Worm (Caenorhabditis elegans): ENCODE data around the gene ZK228.4.
"Not testable (repeated sequence)": the region's sequence is repeated elsewhere in the genome, so short reads cannot be mapped to it uniquely, and the experiment has no call there.

Gene ZK228.4

ce11 chrV:18431450-18431849, 31.1 kb upstream of the ZK228.4 start, which contains the start of gene srw-82:
Gene srw-82, plus strand, starts transcription at chrV:18431750.
- TF ChIP-seq hnd-1 (tag; optimal IDR thresholded peaks at IDR 0.05), result no peak
- TF ChIP-seq tbx-37 (GFP tag; conservative IDR thresholded peaks at IDR 0.05), result no peak
- no peak for TF ChIP-seq sea-1 (GFP tag; conservative IDR thresholded peaks at IDR 0.05)
- no peak for TF ChIP-seq ets-7 (tag; optimal IDR thresholded peaks at IDR 0.05)
- TF ChIP-seq scrt-1 (GFP tag; IDR thresholded peaks at IDR 0.05), result no peak
- no peak for TF ChIP-seq aly-1 (tag; optimal IDR thresholded peaks at IDR 0.05)
- no peak for TF ChIP-seq ceh-36 (tag; optimal IDR thresholded peaks at IDR 0.05)
- no peak for TF ChIP-seq flt-1 (GFP tag; IDR thresholded peaks at IDR 0.05)
- no peak for TF ChIP-seq tbx-11 (GFP tag; IDR thresholded peaks at IDR 0.05)
- no peak for TF ChIP-seq hmg-4 (GFP tag; optimal IDR thresholded peaks at IDR 0.05)
- TF ChIP-seq F13C5.2 (tag; optimal IDR thresholded peaks at IDR 0.05), result no peak

DNA sequence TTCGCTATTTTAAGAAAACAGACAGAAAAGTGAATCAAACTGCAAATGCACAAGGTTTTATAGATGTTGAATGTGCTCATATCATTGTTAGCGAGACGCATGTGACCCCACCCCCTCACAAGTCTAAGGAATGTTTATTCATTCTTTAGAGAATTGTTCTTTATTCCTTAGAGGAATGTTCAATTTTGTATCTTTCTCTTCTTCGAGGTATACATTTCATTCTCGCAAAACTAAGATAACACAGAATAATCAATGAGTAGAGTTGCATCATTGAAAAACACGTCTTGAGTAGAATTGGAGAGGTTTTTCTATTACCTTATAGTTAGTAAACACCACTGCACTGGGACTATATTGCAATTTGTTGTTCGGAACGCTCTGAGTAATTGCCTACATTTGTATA, 27.6 kb upstream of the ZK228.4 start, which contains the start of gene ZK262.20:
Gene ZK262.20, minus strand, starts transcription at position 101 of the 400 bp plus-strand sequence.
- no peak for TF ChIP-seq tbx-11 (GFP tag; IDR thresholded peaks at IDR 0.05)
- no peak for TF ChIP-seq ceh-13 (GFP tag; optimal IDR thresholded peaks at IDR 0.05)
- no peak for TF ChIP-seq ceh-36 (tag; optimal IDR thresholded peaks at IDR 0.05)
- TF ChIP-seq F13C5.2 (tag; optimal IDR thresholded peaks at IDR 0.05), result no peak
- no peak for TF ChIP-seq ets-7 (tag; optimal IDR thresholded peaks at IDR 0.05)
- no peak for TF ChIP-seq tra-4 (tag; optimal IDR thresholded peaks at IDR 0.05)
- TF ChIP-seq hnd-1 (tag; optimal IDR thresholded peaks at IDR 0.05), result no peak
- TF ChIP-seq tbx-37 (GFP tag; conservative IDR thresholded peaks at IDR 0.05), result no peak

- no peak for TF ChIP-seq F13C5.2 (tag; optimal IDR thresholded peaks at IDR 0.05)
- TF ChIP-seq tra-4 (tag; optimal IDR thresholded peaks at IDR 0.05), result no peak
- no peak for TF ChIP-seq ama-1 (optimal IDR thresholded peaks at IDR 0.05)
- no peak for TF ChIP-seq tbx-11 (GFP tag; IDR thresholded peaks at IDR 0.05)
- no peak for TF ChIP-seq flt-1 (GFP tag; IDR thresholded peaks at IDR 0.05)
- no peak for TF ChIP-seq ets-7 (tag; optimal IDR thresholded peaks at IDR 0.05)
- no peak for TF ChIP-seq B0310.2 (tag; optimal IDR thresholded peaks at IDR 0.05)
- no peak for TF ChIP-seq tbx-37 (GFP tag; conservative IDR thresholded peaks at IDR 0.05)
- no peak for TF ChIP-seq aly-1 (tag; optimal IDR thresholded peaks at IDR 0.05)
- TF ChIP-seq ceh-36 (tag; optimal IDR thresholded peaks at IDR 0.05), result no peak
- TF ChIP-seq hnd-1 (tag; optimal IDR thresholded peaks at IDR 0.05), result no peak
- TF ChIP-seq ceh-13 (GFP tag; optimal IDR thresholded peaks at IDR 0.05), result no peak
- no peak for TF ChIP-seq hmg-4 (GFP tag; optimal IDR thresholded peaks at IDR 0.05)
- no peak for TF ChIP-seq pes-1 (GFP tag; IDR thresholded peaks at IDR 0.05)
- no peak for TF ChIP-seq hmbx-1 (tag; optimal IDR thresholded peaks at IDR 0.05)
- TF ChIP-seq scrt-1 (GFP tag; IDR thresholded peaks at IDR 0.05), result no peak
- TF ChIP-seq sea-1 (GFP tag; conservative IDR thresholded peaks at IDR 0.05), result no peak
Measured at ce11 chrV:18438081-18438480, 24.5 kb upstream of the ZK228.4 start, which contains the start of gene ZK262.8. Gene ZK262.8, plus strand, starts transcription at chrV:18438381.

ce11 chrV:18439469-18439868, 23.1 kb upstream of the ZK228.4 start, which contains the start of gene ZK262.9:
Gene ZK262.9, plus strand, starts transcription at chrV:18439769.
- TF ChIP-seq hmg-4 (GFP tag; optimal IDR thresholded peaks at IDR 0.05); tra-4 (tag; optimal IDR thresholded peaks at IDR 0.05); tbx-37 (GFP tag; conservative IDR thresholded peaks at IDR 0.05): not testable (repeated sequence)

DNA sequence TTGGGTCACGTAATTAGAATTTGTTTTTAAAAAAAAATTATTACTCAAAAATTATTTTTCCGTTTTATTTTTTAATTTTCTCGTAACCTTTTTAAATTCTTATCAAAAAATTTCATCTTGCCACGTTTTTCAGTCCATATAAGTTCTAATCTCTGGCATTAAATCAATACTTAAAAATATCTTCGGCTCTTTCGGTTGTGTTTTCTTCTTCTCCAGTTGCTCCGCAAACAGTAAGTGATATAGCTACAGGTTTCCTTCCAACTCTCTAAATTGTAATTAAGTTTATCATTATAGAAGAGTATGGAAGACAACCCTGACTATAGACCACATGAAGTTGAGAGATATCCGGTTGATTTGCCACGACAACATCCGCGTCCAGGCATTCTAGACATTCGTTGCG, 18.5 kb upstream of the ZK228.4 start, which contains the start of gene ZK228.1:
Gene ZK228.1, plus strand, starts transcription at position 301 of the 400 bp plus-strand sequence.
- TF ChIP-seq ceh-13 (GFP tag; optimal IDR thresholded peaks at IDR 0.05) (no peak), tra-4 (tag; optimal IDR thresholded peaks at IDR 0.05) (no peak), hmbx-1 (tag; optimal IDR thresholded peaks at IDR 0.05) (no peak), F13C5.2 (tag; optimal IDR thresholded peaks at IDR 0.05) (no peak)

DNA sequence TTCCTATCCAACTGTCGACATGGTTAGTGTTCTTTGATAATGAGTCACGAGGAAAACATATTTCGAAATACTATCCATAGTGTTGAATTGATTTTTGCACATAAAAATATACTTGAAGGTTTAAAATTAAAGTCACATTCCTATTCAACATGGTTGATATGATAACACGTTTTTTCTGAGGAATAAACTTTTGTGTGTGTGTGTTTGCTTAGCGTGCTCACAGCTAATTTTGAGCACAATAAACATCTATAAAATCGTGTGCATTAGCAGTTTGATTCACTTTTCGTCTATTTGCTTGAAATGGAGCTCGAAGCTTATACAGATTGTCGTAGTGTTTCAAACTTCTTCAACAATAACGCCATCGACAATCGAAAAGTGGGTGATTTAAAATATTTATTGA, 6.0 kb upstream of the ZK228.4 start, which contains the start of gene ZK228.10:
Gene ZK228.10, plus strand, starts transcription at position 301 of the 400 bp plus-strand sequence.
- no peak for TF ChIP-seq tra-4 (tag; optimal IDR thresholded peaks at IDR 0.05)
- TF ChIP-seq sea-1 (GFP tag; conservative IDR thresholded peaks at IDR 0.05), result no peak
- no peak for TF ChIP-seq flt-1 (GFP tag; IDR thresholded peaks at IDR 0.05)
- TF ChIP-seq F13C5.2 (tag; optimal IDR thresholded peaks at IDR 0.05), result no peak
- TF ChIP-seq hmbx-1 (tag; optimal IDR thresholded peaks at IDR 0.05), result no peak
- no peak for TF ChIP-seq B0310.2 (tag; optimal IDR thresholded peaks at IDR 0.05)
- TF ChIP-seq hmg-4 (GFP tag; optimal IDR thresholded peaks at IDR 0.05), result no peak
- TF ChIP-seq ets-7 (tag; optimal IDR thresholded peaks at IDR 0.05), result no peak
- TF ChIP-seq ama-1 (optimal IDR thresholded peaks at IDR 0.05), result no peak
- no peak for TF ChIP-seq scrt-1 (GFP tag; IDR thresholded peaks at IDR 0.05)
- TF ChIP-seq ceh-13 (GFP tag; optimal IDR thresholded peaks at IDR 0.05), result no peak
- TF ChIP-seq hnd-1 (tag; optimal IDR thresholded peaks at IDR 0.05), result no peak
- no peak for TF ChIP-seq tbx-11 (GFP tag; IDR thresholded peaks at IDR 0.05)
- no peak for TF ChIP-seq ceh-36 (tag; optimal IDR thresholded peaks at IDR 0.05)
- no peak for TF ChIP-seq tbx-37 (GFP tag; conservative IDR thresholded peaks at IDR 0.05)
- no peak for TF ChIP-seq aly-1 (tag; optimal IDR thresholded peaks at IDR 0.05)
- no peak for TF ChIP-seq pes-1 (GFP tag; IDR thresholded peaks at IDR 0.05)

DNA sequence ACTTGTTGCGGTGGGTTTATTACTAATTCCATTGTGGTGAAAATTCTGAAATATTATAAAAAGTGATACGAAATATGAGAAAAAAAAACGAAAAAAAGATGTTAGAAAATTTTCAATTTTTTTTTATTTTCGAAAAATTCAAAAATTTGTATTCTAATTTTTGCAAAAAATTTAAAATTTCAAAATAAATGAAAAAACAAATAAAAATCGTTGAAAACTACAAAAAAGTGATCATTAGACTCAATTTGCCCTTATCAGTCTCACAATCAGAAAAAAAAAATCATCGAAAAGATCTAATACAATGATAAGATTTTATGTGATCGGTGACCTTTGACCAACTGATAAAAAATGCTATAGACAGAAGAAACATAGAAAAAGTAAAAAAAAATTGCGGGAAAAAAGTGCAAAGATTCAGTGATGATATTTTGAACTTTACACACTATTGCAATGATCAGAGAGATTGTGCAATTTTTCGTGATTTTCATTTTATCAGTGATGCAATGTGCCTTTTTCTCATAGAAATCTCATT, 1.3 kb upstream of the ZK228.4 start, which contains the start of gene ZK228.3:
Gene ZK228.3, minus strand, starts transcription at position 51 of the 529 bp plus-strand sequence.
- TF ChIP-seq B0310.2 (tag; optimal IDR thresholded peaks at IDR 0.05) (no peak), hmbx-1 (tag; optimal IDR thresholded peaks at IDR 0.05) (no peak), hmg-4 (GFP tag; optimal IDR thresholded peaks at IDR 0.05) (no peak)

- TF ChIP-seq flt-1 (GFP tag; IDR thresholded peaks at IDR 0.05) (no peak), tra-4 (tag; optimal IDR thresholded peaks at IDR 0.05) (no peak), ama-1 (optimal IDR thresholded peaks at IDR 0.05) (no peak), aly-1 (tag; optimal IDR thresholded peaks at IDR 0.05) (no peak), B0310.2 (tag; optimal IDR thresholded peaks at IDR 0.05) (no peak), ceh-36 (tag; optimal IDR thresholded peaks at IDR 0.05) (no peak), F13C5.2 (tag; optimal IDR thresholded peaks at IDR 0.05) (no peak), pes-1 (GFP tag; IDR thresholded peaks at IDR 0.05) (no peak), hmg-4 (GFP tag; optimal IDR thresholded peaks at IDR 0.05) (no peak), sea-1 (GFP tag; conservative IDR thresholded peaks at IDR 0.05) (no peak), hmbx-1 (tag; optimal IDR thresholded peaks at IDR 0.05) (no peak), scrt-1 (GFP tag; IDR thresholded peaks at IDR 0.05) (no peak), hnd-1 (tag; optimal IDR thresholded peaks at IDR 0.05) (no peak)
Measured at ce11 chrV:18468097-18468496, 5.5 kb downstream of the ZK228.4 start, which contains the start of gene ZK228.13. Gene ZK228.13, minus strand, starts transcription at chrV:18468197.
